Fruit fly (Drosophila melanogaster) whole organism, embryonic: ENCODE measurements around the gene Or83a.

Experiments
- Atf6 ChIP-seq: fragments of 200-800 bp; sonication (Bioruptor generic); IDR thresholded peaks from 2 replicates; pipeline ENCODE4 v1.3.6; 2022; ENCODE audit warnings: missing biosample characterization, missing genetic modification characterization
- B-H1 ChIP-seq: fragments of 200-800 bp; sonication (Bioruptor generic); IDR thresholded peaks from 3 replicates; pipeline ENCODE4 v1.3.6; 2022; ENCODE audit warnings: missing biosample characterization, missing genetic modification characterization
- BtbVII ChIP-seq: fragments of 200-800 bp; sonication (Bioruptor generic); optimal IDR thresholded peaks from 3 replicates; lab custom pipeline; 2017; ENCODE audit warnings: missing biosample characterization, mild to moderate bottlenecking, missing genetic modification characterization
- CG10431 ChIP-seq: fragments of 200-800 bp; sonication (Bioruptor generic); optimal IDR thresholded peaks from 3 replicates; lab custom pipeline; 2018; ENCODE audit warnings: missing biosample characterization, mild to moderate bottlenecking, missing genetic modification characterization
- CG11560 ChIP-seq: fragments of 200-800 bp; sonication (Bioruptor generic); IDR thresholded peaks from 3 replicates; pipeline ENCODE4 v1.3.6; 2022; ENCODE audit warnings: missing biosample characterization, missing genetic modification characterization
- CG14050 ChIP-seq: fragments of 200-800 bp; sonication (Bioruptor generic); IDR thresholded peaks from 3 replicates; pipeline ENCODE4 v1.3.6; 2022; ENCODE audit warnings: missing biosample characterization, missing genetic modification characterization
- CG14860 ChIP-seq: fragments of 200-800 bp; sonication (Bioruptor generic); IDR thresholded peaks from 3 replicates; pipeline ENCODE4 v1.3.6; 2022; ENCODE audit warnings: missing biosample characterization, missing genetic modification characterization; ENCODE audit not compliant: partially characterized antibody
- CG16779 ChIP-seq: fragments of 200-800 bp; sonication (Bioruptor generic); IDR thresholded peaks from 2 replicates; pipeline ENCODE4 v1.3.6; 2022; ENCODE audit warnings: missing biosample characterization, missing genetic modification characterization
- CG17186 ChIP-seq: fragments of 200-800 bp; sonication (Bioruptor generic); optimal IDR thresholded peaks from 3 replicates; lab custom pipeline; 2017; ENCODE audit warnings: missing biosample characterization, missing genetic modification reagents, missing genetic modification characterization
- CG17359 ChIP-seq: fragments of 200-800 bp; sonication (Bioruptor generic); optimal IDR thresholded peaks from 3 replicates; lab custom pipeline; 2018; ENCODE audit warnings: missing biosample characterization, mild to moderate bottlenecking, missing genetic modification characterization, moderate library complexity
- CG18599 ChIP-seq: fragments of 200-800 bp; sonication (Bioruptor generic); optimal IDR thresholded peaks from 3 replicates; lab custom pipeline; 2017; ENCODE audit warnings: missing biosample characterization, missing genetic modification characterization, mild to moderate bottlenecking, moderate library complexity, missing genetic modification reagents
- CG2199 ChIP-seq: fragments of 200-800 bp; sonication (Bioruptor generic); IDR thresholded peaks from 3 replicates; pipeline ENCODE4 v1.3.6; 2022; ENCODE audit warnings: missing biosample characterization, missing genetic modification characterization
- CG2889 ChIP-seq: fragments of 200-800 bp; sonication (Bioruptor generic); IDR thresholded peaks from 3 replicates; pipeline ENCODE4 v1.3.6; 2022; ENCODE audit warnings: missing biosample characterization, missing genetic modification characterization
- CG30403 ChIP-seq: fragments of 200-800 bp; sonication (Bioruptor generic); optimal IDR thresholded peaks from 3 replicates; lab custom pipeline; 2016; ENCODE audit warnings: missing biosample characterization, missing genetic modification characterization
- CG6854 ChIP-seq: fragments of 200-800 bp; sonication (Bioruptor generic); optimal IDR thresholded peaks from 3 replicates; lab custom pipeline; 2017; ENCODE audit warnings: missing biosample characterization, mild to moderate bottlenecking, missing genetic modification characterization
- CG7839 ChIP-seq: fragments of 200-800 bp; sonication (Bioruptor generic); optimal IDR thresholded peaks from 3 replicates; lab custom pipeline; 2018; ENCODE audit warnings: missing biosample characterization, mild to moderate bottlenecking, missing genetic modification characterization, moderate library complexity
- CG8478 ChIP-seq: fragments of >200 bp; optimal IDR thresholded peaks from 2 replicates; lab custom pipeline; 2018
- CG9727 ChIP-seq: fragments of 200-800 bp; sonication (Bioruptor generic); optimal IDR thresholded peaks from 3 replicates; lab custom pipeline; 2017; ENCODE audit warnings: missing biosample characterization, mild to moderate bottlenecking, missing genetic modification characterization
- CG9876 ChIP-seq: fragments of 200-800 bp; sonication (Bioruptor generic); optimal IDR thresholded peaks from 2 replicates; lab custom pipeline; 2016; ENCODE audit warnings: missing biosample characterization, missing genetic modification characterization
- CG9932 ChIP-seq: fragments of 200-800 bp; sonication (Bioruptor generic); IDR thresholded peaks from 2 replicates; pipeline ENCODE4 v1.3.6; 2022; ENCODE audit warnings: missing biosample characterization, missing genetic modification characterization
- D19B ChIP-seq: fragments of 200-800 bp; sonication (Bioruptor generic); optimal IDR thresholded peaks from 2 replicates; lab custom pipeline; 2017; ENCODE audit warnings: missing biosample characterization, mild to moderate bottlenecking, missing genetic modification characterization
- Dref ChIP-seq: fragments of 200-800 bp; sonication (Bioruptor generic); IDR thresholded peaks from 2 replicates; pipeline ENCODE4 v1.3.6; 2022; ENCODE audit warnings: missing biosample characterization, missing genetic modification characterization
- Ets97D ChIP-seq: fragments of 200-800 bp; sonication (Bioruptor generic); optimal IDR thresholded peaks from 3 replicates; lab custom pipeline; 2016; ENCODE audit warnings: missing biosample characterization, missing genetic modification characterization
- GATAe ChIP-seq: fragments of 200-800 bp; sonication (Bioruptor generic); conservative IDR thresholded peaks from 2 replicates; pipeline ENCODE4 v1.3.6; 2022; ENCODE audit warnings: missing biosample characterization, missing genetic modification characterization
- Hey ChIP-seq: fragments of 200-800 bp; sonication (Bioruptor generic); optimal IDR thresholded peaks from 3 replicates; lab custom pipeline; 2018; ENCODE audit warnings: missing biosample characterization, mild to moderate bottlenecking, missing genetic modification characterization
- Hr78 ChIP-seq, 2 experiments: fragments of 200-800 bp in 1 of 2; fragments of >200 bp in 1 of 2; sonication (Bioruptor generic) in 1 of 2; optimal IDR thresholded peaks; 2 replicates each; lab custom pipeline; 2017 to 2019; ENCODE audit warnings: missing biosample characterization in 2 of 2, missing genetic modification characterization in 2 of 2, mild to moderate bottlenecking in 1 of 2, moderate library complexity in 1 of 2
- Jarid2 ChIP-seq: fragments of 200-800 bp; sonication (Bioruptor generic); optimal IDR thresholded peaks from 3 replicates; lab custom pipeline; 2017; ENCODE audit warnings: mild to moderate bottlenecking, missing biosample characterization, missing genetic modification reagents, missing genetic modification characterization
- Lhr ChIP-seq: fragments of 200-800 bp; sonication (Bioruptor generic); optimal IDR thresholded peaks from 3 replicates; lab custom pipeline; 2017; ENCODE audit warnings: mild to moderate bottlenecking, missing biosample characterization, missing genetic modification reagents, missing genetic modification characterization
- Mad ChIP-seq: fragments of 200-800 bp; sonication (Bioruptor generic); optimal IDR thresholded peaks from 2 replicates; lab custom pipeline; 2016; ENCODE audit warnings: missing biosample characterization, missing genetic modification characterization
- Meics ChIP-seq: fragments of 200-800 bp; sonication (Bioruptor generic); optimal IDR thresholded peaks from 2 replicates; lab custom pipeline; 2017; ENCODE audit warnings: missing biosample characterization, mild to moderate bottlenecking, missing genetic modification characterization
- Poxn ChIP-seq: fragments of 200-800 bp; sonication (Bioruptor generic); IDR thresholded peaks from 2 replicates; pipeline ENCODE4 v1.3.6; 2022; ENCODE audit warnings: missing biosample characterization, missing genetic modification characterization
- Sry-δ ChIP-seq: fragments of 200-800 bp; sonication (Bioruptor generic); optimal IDR thresholded peaks from 2 replicates; lab custom pipeline; 2016; ENCODE audit warnings: missing biosample characterization, missing genetic modification characterization
- YL-1 ChIP-seq: fragments of 200-800 bp; sonication (Bioruptor generic); optimal IDR thresholded peaks from 3 replicates; lab custom pipeline; 2017; ENCODE audit warnings: missing biosample characterization, mild to moderate bottlenecking, missing genetic modification characterization
- ase ChIP-seq: fragments of 200-800 bp; sonication (Bioruptor generic); IDR thresholded peaks from 3 replicates; pipeline ENCODE4 v1.3.6; 2022; ENCODE audit warnings: missing biosample characterization, missing genetic modification characterization
- ato ChIP-seq: fragments of 200-800 bp; sonication (Bioruptor generic); IDR thresholded peaks from 2 replicates; pipeline ENCODE4 v1.3.6; 2022; ENCODE audit warnings: missing biosample characterization, missing genetic modification characterization; ENCODE audit not compliant: partially characterized antibody
- cato ChIP-seq: fragments of 200-800 bp; sonication (Bioruptor generic); optimal IDR thresholded peaks from 2 replicates; lab custom pipeline; 2016; ENCODE audit warnings: missing biosample characterization, missing genetic modification characterization, borderline replicate concordance
- chm ChIP-seq: fragments of 200-800 bp; sonication (Bioruptor generic); IDR thresholded peaks from 2 replicates; pipeline ENCODE4 v1.3.6; 2022; ENCODE audit warnings: missing biosample characterization, missing genetic modification characterization
- crc ChIP-seq: fragments of 200-800 bp; sonication (Bioruptor generic); optimal IDR thresholded peaks from 2 replicates; lab custom pipeline; 2016; ENCODE audit warnings: missing biosample characterization, missing genetic modification characterization
- croc ChIP-seq: fragments of 200-800 bp; sonication (Bioruptor generic); conservative IDR thresholded peaks from 3 replicates; pipeline ENCODE4 v1.3.6; 2022; ENCODE audit warnings: missing biosample characterization, missing genetic modification characterization
- crol ChIP-seq: fragments of 200-800 bp; sonication (Bioruptor generic); IDR thresholded peaks from 2 replicates; pipeline ENCODE4 v1.3.6; 2022; ENCODE audit warnings: missing biosample characterization, missing genetic modification characterization
- ewg ChIP-seq: fragments of 200-800 bp; sonication (Bioruptor generic); optimal IDR thresholded peaks from 3 replicates; lab custom pipeline; 2017; ENCODE audit warnings: mild to moderate bottlenecking, missing biosample characterization, missing genetic modification reagents, missing genetic modification characterization
- gcm2 ChIP-seq: fragments of 200-800 bp; sonication (Bioruptor generic); optimal IDR thresholded peaks from 2 replicates; lab custom pipeline; 2016; ENCODE audit warnings: missing biosample characterization, missing genetic modification characterization
- hb ChIP-seq: fragments of 200-800 bp; sonication (Bioruptor generic); IDR thresholded peaks from 3 replicates; pipeline ENCODE4 v1.3.6; 2022; ENCODE audit warnings: missing biosample characterization, missing genetic modification characterization; ENCODE audit not compliant: partially characterized antibody
- kni ChIP-seq: fragments of 200-800 bp; sonication (Bioruptor generic); optimal IDR thresholded peaks from 3 replicates; lab custom pipeline; 2017; ENCODE audit warnings: mild to moderate bottlenecking, missing biosample characterization, missing genetic modification reagents, missing genetic modification characterization
- knrl ChIP-seq: fragments of 200-800 bp; sonication (Bioruptor generic); IDR thresholded peaks from 3 replicates; pipeline ENCODE4 v1.3.6; 2022; ENCODE audit warnings: missing biosample characterization, missing genetic modification characterization; ENCODE audit not compliant: partially characterized antibody
- lola ChIP-seq, 3 experiments: fragments of >200 bp in 2 of 3; fragments of 200-800 bp in 1 of 3; sonication (Bioruptor generic) in 1 of 3; optimal IDR thresholded peaks; 2 replicates each; lab custom pipeline; 2017 to 2019; ENCODE audit warnings: missing biosample characterization in 3 of 3, missing genetic modification characterization in 3 of 3, mild to moderate bottlenecking in 1 of 3, moderate library complexity in 1 of 3
- mam ChIP-seq: fragments of 200-800 bp; sonication (Bioruptor generic); optimal IDR thresholded peaks from 3 replicates; lab custom pipeline; 2016; ENCODE audit warnings: missing biosample characterization, missing genetic modification characterization
- pfk ChIP-seq: fragments of 200-800 bp; sonication (Bioruptor generic); optimal IDR thresholded peaks from 2 replicates; lab custom pipeline; 2018; ENCODE audit warnings: missing biosample characterization, mild to moderate bottlenecking, missing genetic modification characterization, moderate library complexity
- row ChIP-seq: fragments of 200-800 bp; sonication (Bioruptor generic); IDR thresholded peaks from 3 replicates; pipeline ENCODE4 v1.3.6; 2022; ENCODE audit warnings: missing biosample characterization, missing genetic modification characterization
- sug ChIP-seq: fragments of 200-800 bp; optimal IDR thresholded peaks from 2 replicates; lab custom pipeline; 2019; ENCODE audit warnings: missing biosample characterization, mild to moderate bottlenecking, missing genetic modification characterization, moderate library complexity

The Or83a gene

DNA sequence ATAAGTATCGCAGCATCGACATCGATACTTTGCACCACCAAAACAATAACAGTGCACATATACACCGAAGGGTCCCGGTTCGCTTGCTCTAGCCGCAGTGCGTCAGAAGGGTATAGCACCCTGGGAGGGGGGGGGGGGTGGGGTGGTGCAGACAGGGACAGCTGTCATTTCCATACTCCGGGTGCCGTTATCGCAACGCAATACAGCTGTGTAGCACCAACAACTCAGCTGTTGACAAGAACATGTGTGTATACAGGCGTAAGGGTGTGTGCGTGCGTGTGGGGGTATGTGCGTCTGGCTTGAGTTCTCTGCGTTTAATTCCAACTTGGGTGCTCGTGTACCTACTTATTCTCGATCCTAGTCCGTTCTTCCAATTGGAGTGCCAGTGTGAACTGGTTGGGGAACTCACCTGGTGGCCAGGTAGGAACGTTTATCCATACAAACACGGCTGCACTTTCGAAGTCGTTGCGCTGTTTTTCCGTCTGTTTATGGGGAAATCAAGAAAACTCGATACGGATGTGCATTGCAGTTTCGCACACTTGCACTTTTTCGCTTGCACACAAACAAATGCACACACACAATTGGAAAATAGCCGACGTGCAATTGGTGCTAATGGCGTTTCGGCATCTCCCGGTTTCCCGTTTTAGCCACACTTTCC is 31.4 kb downstream of the Or83a start (continued):
- TF ChIP-seq CG14050 (GFP tag; lab: Robert Waterston, UW) (no peak), CG9876 (GFP tag; lab: Kevin White, UChicago) (no peak), CG7839 (tag; lab: Kevin White, UChicago) (no peak), CG17359 (no peak), CG11560 (tag; lab: Robert Waterston, UW) (no peak), Meics (peak; percentile 2), ewg (GFP tag; lab: Kevin White, UChicago) (no peak), Poxn (no peak), CG30403 (GFP tag; lab: Kevin White, UChicago) (no peak), knrl (no peak), ase (GFP tag; lab: Robert Waterston, UW) (no peak; the same call in 2 of the 3 replicates), cato (GFP tag; lab: Kevin White, UChicago) (no peak), CG2889 (GFP tag; lab: Robert Waterston, UW) (no peak), CG18599 (peak; percentile 37), B-H1 (GFP tag; lab: Robert Waterston, UW) (no peak; the same call in 2 of the 3 replicates), Ets97D (no peak), CG9932 (0 out of 2 replicates have a peak, but pooled peaks have one; percentile 7), ato (GFP tag; lab: Robert Waterston, UW) (no peak), lola (GFP tag; optimal IDR thresholded peaks at IDR 0.05; lab: Kevin White, UChicago) (no peak), CG9727 (GFP tag; lab: Kevin White, UChicago) (no peak), row (GFP tag; lab: Robert Waterston, UW) (no peak), D19B (GFP tag; lab: Kevin White, UChicago) (no peak), CG8478 (no peak), crc (GFP tag; lab: Kevin White, UChicago) (no peak), Dref (GFP tag; lab: Robert Waterston, UW) (peak; percentile 35; the same call in 1 of the 2 replicates), Mad (no peak), hb (GFP tag; lab: Robert Waterston, UW) (no peak), Atf6 (GFP tag; lab: Robert Waterston, UW) (0 out of 2 replicates have a peak, but pooled peaks have one; percentile 27), Hey (tag; lab: Kevin White, UChicago) (peak; percentile 55), CG14860 (GFP tag; lab: Robert Waterston, UW) (no peak), Hr78 (GFP tag; optimal IDR thresholded peaks at IDR 0.05; lab: Kevin White, UChicago) (no peak), CG17186 (no peak), crol (peak; percentile 98), sug (peak; percentile 66), Jarid2 (GFP tag; lab: Kevin White, UChicago) (no peak), CG16779 (GFP tag; lab: Robert Waterston, UW) (no peak), Sry-δ (GFP tag; lab: Kevin White, UChicago) (no peak), pfk (peak; percentile 68), GATAe (GFP tag; lab: Robert Waterston, UW) (no peak), kni (GFP tag; lab: Kevin White, UChicago) (peak; percentile 83), mam (GFP tag; lab: Kevin White, UChicago) (no peak), Lhr (no peak), CG6854 (GFP tag; lab: Kevin White, UChicago) (no peak), CG10431 (GFP tag; lab: Kevin White, UChicago) (peak; percentile 8), BtbVII (GFP tag; lab: Kevin White, UChicago) (no peak), chm (GFP tag; lab: Robert Waterston, UW) (peak; percentile 66), YL-1 (GFP tag; lab: Kevin White, UChicago) (no peak), gcm2 (GFP tag; lab: Kevin White, UChicago) (no peak), CG2199 (GFP tag; lab: Robert Waterston, UW) (peak; percentile 29; the same call in 1 of the 3 replicates), croc (GFP tag; lab: Robert Waterston, UW) (no peak)
